Fruit fly (Drosophila melanogaster): Measurements from ENCODE around the gene cyc.

The cyc gene

dm6 chr3L:19790929-19791687 lies 24.6 kb downstream of the cyc start (continued):
- TF ChIP-seq CG2199 (GFP tag; IDR thresholded peaks at IDR 0.05) (peak; percentile 56), Hand (GFP tag; optimal IDR thresholded peaks at IDR 0.05) (no peak), Dbx (GFP tag; IDR thresholded peaks at IDR 0.05) (peak; percentile 71), CG9797 (GFP tag; optimal IDR thresholded peaks at IDR 0.05) (no peak), HmgD (GFP tag; optimal IDR thresholded peaks at IDR 0.05) (no peak), HLH4C (GFP tag; IDR thresholded peaks at IDR 0.05; ENCODE audit: partially characterized antibody) (no peak), CG15011 (GFP tag; optimal IDR thresholded peaks at IDR 0.05) (peak; percentile 56), CG17385 (GFP tag; optimal IDR thresholded peaks at IDR 0.05) (peak; percentile 48), CG7745 (tag; optimal IDR thresholded peaks at IDR 0.05) (no peak), HLH3B (GFP tag; IDR thresholded peaks at IDR 0.05) (0 out of 2 replicates have a peak, but pooled peaks have one; percentile 16), CG6683 (GFP tag; optimal IDR thresholded peaks at IDR 0.05) (peak; percentile 18), trem (tag; optimal IDR thresholded peaks at IDR 0.05) (peak; percentile 28), CG11723 (GFP tag; optimal IDR thresholded peaks at IDR 0.05) (peak; percentile 46), eyg (GFP tag; optimal IDR thresholded peaks at IDR 0.05) (no peak), Neu2 (GFP tag; optimal IDR thresholded peaks at IDR 0.05; ENCODE audit: borderline replicate concordance) (no peak), Scr (GFP tag; IDR thresholded peaks at IDR 0.05; ENCODE audit: partially characterized antibody) (no peak), Gsc (GFP tag; IDR thresholded peaks at IDR 0.05) (no peak), CG8944 (GFP tag; optimal IDR thresholded peaks at IDR 0.05) (peak; percentile 67), CG4424 (GFP tag; optimal IDR thresholded peaks at IDR 0.05) (peak; percentile 55), Ets65A (GFP tag) (peak; percentile 96), CG8359 (GFP tag; optimal IDR thresholded peaks at IDR 0.05; ENCODE audit: borderline replicate concordance) (no peak), CG16863 (GFP tag; optimal IDR thresholded peaks at IDR 0.05) (peak; percentile 6), CG13296 (GFP tag; optimal IDR thresholded peaks at IDR 0.05) (peak; percentile 45), CG1647 (GFP tag; optimal IDR thresholded peaks at IDR 0.05) (peak; percentile 24), pzg (GFP tag; optimal IDR thresholded peaks at IDR 0.05) (no peak), row (GFP tag; IDR thresholded peaks at IDR 0.05) (peak; percentile 95), CG12219 (GFP tag; optimal IDR thresholded peaks at IDR 0.05) (no peak), CG4854 (GFP tag; optimal IDR thresholded peaks at IDR 0.05) (no peak), Sin3A (optimal IDR thresholded peaks at IDR 0.05) (no peak), pros (GFP tag; optimal IDR thresholded peaks at IDR 0.05) (no peak), CG15696 (tag; optimal IDR thresholded peaks at IDR 0.05) (peak; percentile 26), lilli (GFP tag; optimal IDR thresholded peaks at IDR 0.05) (peak; percentile 77), exex (tag; optimal IDR thresholded peaks at IDR 0.05) (no peak), Camta (GFP tag; optimal IDR thresholded peaks at IDR 0.05) (peak; percentile 69), lab (GFP tag; optimal IDR thresholded peaks at IDR 0.05) (peak; percentile 58), CG2129 (GFP tag; IDR thresholded peaks at IDR 0.05; ENCODE audit: partially characterized antibody) (no peak), Elba2 (GFP tag; optimal IDR thresholded peaks at IDR 0.05) (no peak), gce (GFP tag; IDR thresholded peaks at IDR 0.05) (no peak), Gug (GFP tag; IDR thresholded peaks at IDR 0.05) (peak; percentile 35; the same call in 1 of the 4 replicates), ro (GFP tag; IDR thresholded peaks at IDR 0.05) (0 out of 2 replicates have a peak, but pooled peaks have one; percentile 20), CG13624 (GFP tag; optimal IDR thresholded peaks at IDR 0.05) (peak; percentile 64), Optix (GFP tag; IDR thresholded peaks at IDR 0.05) (no peak), en (GFP tag; optimal IDR thresholded peaks at IDR 0.05) (peak; percentile 19), dati (GFP tag; IDR thresholded peaks at IDR 0.05) (no peak), CG16813 (GFP tag; IDR thresholded peaks at IDR 0.05; ENCODE audit: partially characterized antibody) (no peak), cas (GFP tag; IDR thresholded peaks at IDR 0.05) (no peak), ci (GFP tag; IDR thresholded peaks at IDR 0.05) (peak; percentile 56; the same call in 1 of the 3 replicates), CG13424 (tag; optimal IDR thresholded peaks at IDR 0.05) (peak; percentile 68), fd64A (GFP tag; optimal IDR thresholded peaks at IDR 0.05) (peak; percentile 55), CHES-1-like (GFP tag; optimal IDR thresholded peaks at IDR 0.05) (peak; percentile 60)
